Worm (Caenorhabditis elegans) whole organism, L3 larva: ENCODE data around the gene cat-4.

Experiments
- ZK546.5 ChIP-seq: sonication (generic microtip); optimal IDR thresholded peaks from 2 replicates; lab custom pipeline; 2017; ENCODE audit warnings: missing biosample characterization, missing genetic modification characterization
- ama-1 ChIP-seq: fragments of 150-350 bp; optimal IDR thresholded peaks from 2 replicates; lab custom pipeline; 2018
- egl-27 ChIP-seq: sonication (generic microtip); optimal IDR thresholded peaks from 4 replicates; lab custom pipeline; 2017; ENCODE audit warnings: missing biosample characterization, missing genetic modification reagents, missing genetic modification characterization
- lin-15B ChIP-seq: fragments of 150-350 bp; optimal IDR thresholded peaks from 2 replicates; lab custom pipeline; 2014; ENCODE audit warnings: missing biosample characterization, missing genetic modification characterization
- mdl-1 ChIP-seq: fragments of 150-350 bp; optimal IDR thresholded peaks from 2 replicates; lab custom pipeline; 2014; ENCODE audit warnings: missing biosample characterization, missing genetic modification characterization
- nhr-237 ChIP-seq: fragments of 150-350 bp; optimal IDR thresholded peaks from 2 replicates; lab custom pipeline; 2014; ENCODE audit warnings: missing biosample characterization, missing genetic modification characterization
- pha-4 ChIP-seq: fragments of 150-350 bp; optimal IDR thresholded peaks from 2 replicates; lab custom pipeline; 2014; ENCODE audit warnings: missing biosample characterization, missing genetic modification reagents, missing genetic modification characterization
- pqm-1 ChIP-seq: fragments of 150-350 bp; optimal IDR thresholded peaks from 2 replicates; lab custom pipeline; 2017; ENCODE audit warnings: missing biosample characterization, missing genetic modification characterization, inconsistent platforms
- unc-62 ChIP-seq: fragments of 150-350 bp; sonication (generic microtip); optimal IDR thresholded peaks from 4 replicates; lab custom pipeline; 2014; ENCODE audit warnings: missing biosample characterization, missing genetic modification reagents, missing genetic modification characterization
- ztf-4 ChIP-seq: fragments of 150-350 bp; optimal IDR thresholded peaks from 2 replicates; lab custom pipeline; 2014; ENCODE audit warnings: missing biosample characterization, missing genetic modification characterization

DNA sequence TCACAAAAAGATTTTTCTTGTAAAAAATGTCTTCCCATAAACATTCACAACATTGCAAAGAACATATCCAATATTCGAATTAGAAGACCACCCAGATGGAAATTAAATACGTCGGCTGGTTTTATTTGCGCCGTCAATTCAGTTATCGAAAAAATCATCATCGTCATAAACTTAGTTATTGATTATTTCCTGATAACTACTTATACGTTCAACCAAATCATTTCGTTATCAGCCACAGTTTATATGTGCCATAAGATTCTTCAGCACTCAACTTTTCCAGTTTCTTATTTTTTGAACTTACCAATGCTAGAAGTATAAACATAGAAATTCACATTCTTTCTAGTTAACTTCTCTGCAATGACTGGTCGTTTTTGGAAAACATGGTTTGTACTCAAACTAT is 16.0 kb downstream of the cat-4 start:
- TF ChIP-seq lin-15B (tag; lab: Kevin White, UChicago) (no peak), ztf-4 (tag; lab: Kevin White, UChicago) (no peak), ama-1 (no peak), ZK546.5 (tag; lab: Kevin White, UChicago) (no peak), nhr-237 (tag; lab: Kevin White, UChicago) (no peak), unc-62 (GFP tag; lab: Kevin White, UChicago) (no peak), mdl-1 (tag; lab: Kevin White, UChicago) (no peak), egl-27 (tag; lab: Kevin White, UChicago) (no peak), pha-4 (tag; lab: Kevin White, UChicago) (peak; percentile 19), pqm-1 (tag; lab: Kevin White, UChicago) (peak; percentile 56)
